Worm (Caenorhabditis elegans): ENCODE results near the gene gcy-21.

The gcy-21 gene

ce11 chrII:2705200-2705599 lies 45.7 kb downstream of the gcy-21 start, which contains the start of gene srh-128:
TSS of gene srh-128 (minus strand) at chrII:2705300.
- no peak for TF ChIP-seq unc-130 (GFP tag; optimal IDR thresholded peaks at IDR 0.05)
- TF ChIP-seq F39B2.1 (GFP tag; IDR thresholded peaks at IDR 0.05) = no peak
- no peak for TF ChIP-seq nhr-120 (GFP tag; IDR thresholded peaks at IDR 0.05)
- no peak for TF ChIP-seq hlh-12 (tag; optimal IDR thresholded peaks at IDR 0.05)
- TF ChIP-seq mes-4 (tag; optimal IDR thresholded peaks at IDR 0.05) = no peak
- TF ChIP-seq F10E7.11 (tag; optimal IDR thresholded peaks at IDR 0.05) = no peak
- TF ChIP-seq athp-1 (tag; optimal IDR thresholded peaks at IDR 0.05) = no peak
- TF ChIP-seq lsy-27 (tag; optimal IDR thresholded peaks at IDR 0.05; ENCODE audit: borderline replicate concordance, insufficient read depth) = no peak
- TF ChIP-seq F57C9.4 (tag; optimal IDR thresholded peaks at IDR 0.05) = no peak
- no peak for TF ChIP-seq C17E4.6 (GFP tag; IDR thresholded peaks at IDR 0.05)
- TF ChIP-seq ceh-58 (GFP tag; IDR thresholded peaks at IDR 0.05) = no peak
- no peak for TF ChIP-seq hmg-20 (GFP tag; IDR thresholded peaks at IDR 0.05)
- no peak for TF ChIP-seq B0261.1 (tag; optimal IDR thresholded peaks at IDR 0.05)
- TF ChIP-seq madf-6 (GFP tag; IDR thresholded peaks at IDR 0.05) = no peak
- TF ChIP-seq lag-1 (GFP tag; IDR thresholded peaks at IDR 0.05) = no peak
- TF ChIP-seq ztf-25 (GFP tag; IDR thresholded peaks at IDR 0.05) = no peak
- TF ChIP-seq attf-3 (GFP tag; conservative IDR thresholded peaks at IDR 0.05) = no peak
- TF ChIP-seq C06A6.2 (GFP tag; conservative IDR thresholded peaks at IDR 0.05) = no peak
- no peak for TF ChIP-seq mxl-1 (tag; optimal IDR thresholded peaks at IDR 0.05)
- no peak for TF ChIP-seq sea-2 (GFP tag; IDR thresholded peaks at IDR 0.05)

- TF ChIP-seq snpc-3.4 (tag; optimal IDR thresholded peaks at IDR 0.05) = no peak
- peak; percentile 59; the same call in 1 of the 2 replicates for TF ChIP-seq hmg-1.2 (GFP tag; IDR thresholded peaks at IDR 0.05)
- TF ChIP-seq attf-5 (GFP tag; optimal IDR thresholded peaks at IDR 0.05) = peak; percentile 18
These were observed 48.4 kb downstream of the gcy-21 start, which contains the start of gene Y47G7B.2 for ce11 chrII:2707872-2708271. TSS of gene Y47G7B.2 (minus strand) at chrII:2708014.

ce11 chrII:2709942-2710341 lies 50.5 kb downstream of the gcy-21 start, which contains the start of gene T05A8.1:
TSS of gene T05A8.1 (minus strand) at chrII:2710042.
- TF ChIP-seq nhr-120 (GFP tag; IDR thresholded peaks at IDR 0.05) (no peak), aptf-3 (GFP tag; IDR thresholded peaks at IDR 0.05) (no peak)

- TF ChIP-seq bed-1 (GFP tag; IDR thresholded peaks at IDR 0.05) (no peak), F33H1.4 (GFP tag; IDR thresholded peaks at IDR 0.05) (no peak), F10E7.11 (tag; optimal IDR thresholded peaks at IDR 0.05) (no peak), nhr-90 (tag; optimal IDR thresholded peaks at IDR 0.05) (no peak), ztf-22 (GFP tag; optimal IDR thresholded peaks at IDR 0.05) (no peak), ceh-100 (GFP tag; IDR thresholded peaks at IDR 0.05) (no peak), attf-6 (GFP tag; IDR thresholded peaks at IDR 0.05) (no peak), B0261.1 (tag; optimal IDR thresholded peaks at IDR 0.05) (no peak), nhr-27 (tag; optimal IDR thresholded peaks at IDR 0.05) (no peak), K11D2.4 (GFP tag; IDR thresholded peaks at IDR 0.05) (no peak), mxl-1 (tag; optimal IDR thresholded peaks at IDR 0.05) (no peak), let-607 (tag; optimal IDR thresholded peaks at IDR 0.05) (no peak), ekl-4 (GFP tag; IDR thresholded peaks at IDR 0.05) (no peak), him-1 (tag; optimal IDR thresholded peaks at IDR 0.05) (no peak), fkh-3 (tag; optimal IDR thresholded peaks at IDR 0.05) (no peak), chd-7 (tag; optimal IDR thresholded peaks at IDR 0.05) (no peak), rpc-1 (optimal IDR thresholded peaks at IDR 0.05) (no peak), rpc-1 (tag; optimal IDR thresholded peaks at IDR 0.05) (no peak), B0035.1 (tag; optimal IDR thresholded peaks at IDR 0.05) (no peak), nfyb-1 (GFP tag; IDR thresholded peaks at IDR 0.05) (no peak), Y53F4B.3 (GFP tag; IDR thresholded peaks at IDR 0.05) (no peak)
These were observed 51.5 kb downstream of the gcy-21 start, which contains the start of gene T05A8.2 for ce11 chrII:2710919-2711318. TSS of gene T05A8.2 (minus strand) at chrII:2711019.
